Fruit fly (Drosophila melanogaster) whole organism, embryonic: ENCODE measurements around the gene CG34176.

Source experiments
- Adf1 ChIP-seq: fragments of 200-800 bp; sonication (Bioruptor generic); IDR thresholded peaks from 2 replicates; pipeline ENCODE4 v1.3.6; 2022; ENCODE audit warnings: missing biosample characterization, missing genetic modification characterization
- CG10543 ChIP-seq: fragments of 200-800 bp; sonication (Bioruptor generic); optimal IDR thresholded peaks from 3 replicates; lab custom pipeline; 2017; ENCODE audit warnings: missing biosample characterization, mild to moderate bottlenecking, missing genetic modification characterization, moderate library complexity
- CG10959 ChIP-seq: fragments of 200-800 bp; sonication (Bioruptor generic); IDR thresholded peaks from 2 replicates; pipeline ENCODE4 v1.3.6; 2022; ENCODE audit warnings: missing biosample characterization, missing genetic modification characterization
- CG11723 ChIP-seq: fragments of 200-800 bp; sonication (Bioruptor generic); optimal IDR thresholded peaks from 2 replicates; lab custom pipeline; 2017; ENCODE audit warnings: missing biosample characterization, mild to moderate bottlenecking, missing genetic modification characterization
- CG13287 ChIP-seq: fragments of 200-800 bp; sonication (Bioruptor generic); IDR thresholded peaks from 2 replicates; pipeline ENCODE4 v1.3.6; 2022; ENCODE audit warnings: missing biosample characterization, missing genetic modification characterization; ENCODE audit not compliant: partially characterized antibody
- CG13775 ChIP-seq: fragments of 200-800 bp; sonication (Bioruptor generic); optimal IDR thresholded peaks from 3 replicates; lab custom pipeline; 2017; ENCODE audit warnings: missing biosample characterization, mild to moderate bottlenecking, missing genetic modification characterization
- CG1529 ChIP-seq: fragments of 200-800 bp; sonication (Bioruptor generic); optimal IDR thresholded peaks from 3 replicates; lab custom pipeline; 2018; ENCODE audit warnings: missing biosample characterization, missing genetic modification characterization
- CG15514 ChIP-seq: fragments of 200-800 bp; sonication (Bioruptor generic); optimal IDR thresholded peaks from 3 replicates; lab custom pipeline; 2017; ENCODE audit warnings: missing biosample characterization, missing genetic modification characterization, mild to moderate bottlenecking, moderate library complexity, missing genetic modification reagents
- CG1603 ChIP-seq: fragments of 200-800 bp; sonication (Bioruptor generic); optimal IDR thresholded peaks from 2 replicates; lab custom pipeline; 2019; ENCODE audit warnings: missing biosample characterization, mild to moderate bottlenecking, missing genetic modification characterization, moderate library complexity
- CG17568 ChIP-seq: fragments of 200-800 bp; sonication (Bioruptor generic); optimal IDR thresholded peaks from 2 replicates; lab custom pipeline; 2018; ENCODE audit warnings: missing biosample characterization, mild to moderate bottlenecking, missing genetic modification characterization, moderate library complexity
- CG18619 ChIP-seq: fragments of 200-800 bp; sonication (Bioruptor generic); optimal IDR thresholded peaks from 3 replicates; lab custom pipeline; 2017; ENCODE audit warnings: missing biosample characterization, mild to moderate bottlenecking, missing genetic modification characterization
- CG4360 ChIP-seq: fragments of 200-800 bp; sonication (Bioruptor generic); IDR thresholded peaks from 2 replicates; pipeline ENCODE4 v1.3.6; 2022; ENCODE audit warnings: missing biosample characterization, missing genetic modification characterization
- CG4707 ChIP-seq: fragments of 200-800 bp; sonication (Bioruptor generic); optimal IDR thresholded peaks from 2 replicates; lab custom pipeline; 2018; ENCODE audit warnings: missing biosample characterization, mild to moderate bottlenecking, missing genetic modification characterization, moderate library complexity
- CG5180 ChIP-seq: fragments of 200-800 bp; sonication (Bioruptor generic); optimal IDR thresholded peaks from 3 replicates; lab custom pipeline; 2017; ENCODE audit warnings: missing biosample characterization, missing genetic modification characterization, mild to moderate bottlenecking, moderate library complexity, missing genetic modification reagents
- CG8290 ChIP-seq, 3 experiments: fragments of 200-800 bp; sonication (Bioruptor generic); optimal IDR thresholded peaks; 2 replicates each; lab custom pipeline; 2016 to 2019; ENCODE audit warnings: missing biosample characterization in 3 of 3, missing genetic modification characterization in 3 of 3, mild to moderate bottlenecking in 2 of 3, moderate library complexity in 1 of 3
- CG9727 ChIP-seq: fragments of 200-800 bp; sonication (Bioruptor generic); optimal IDR thresholded peaks from 3 replicates; lab custom pipeline; 2017; ENCODE audit warnings: missing biosample characterization, mild to moderate bottlenecking, missing genetic modification characterization
- Deaf1 ChIP-seq: fragments of 200-800 bp; optimal IDR thresholded peaks from 3 replicates; lab custom pipeline; 2019; ENCODE audit warnings: missing biosample characterization, mild to moderate bottlenecking, missing genetic modification characterization, moderate library complexity
- Dip2 ChIP-seq: fragments of 200-800 bp; sonication (Bioruptor generic); IDR thresholded peaks from 2 replicates; pipeline ENCODE4 v1.3.6; 2022; ENCODE audit warnings: missing biosample characterization, missing genetic modification characterization
- Dref ChIP-seq: fragments of 200-800 bp; sonication (Bioruptor generic); IDR thresholded peaks from 2 replicates; pipeline ENCODE4 v1.3.6; 2022; ENCODE audit warnings: missing biosample characterization, missing genetic modification characterization
- E2f2 ChIP-seq: fragments of 200-800 bp; sonication (Bioruptor generic); IDR thresholded peaks from 2 replicates; pipeline ENCODE4 v1.3.6; 2022; ENCODE audit warnings: missing biosample characterization, missing genetic modification characterization
- MBD-R2 ChIP-seq: fragments of 200-800 bp; sonication (Bioruptor generic); IDR thresholded peaks from 2 replicates; pipeline ENCODE4 v1.3.6; 2022; ENCODE audit warnings: missing biosample characterization, missing genetic modification characterization
- Max ChIP-seq: fragments of 200-800 bp; sonication (Bioruptor generic); optimal IDR thresholded peaks from 2 replicates; lab custom pipeline; 2016; ENCODE audit warnings: missing biosample characterization, mild to moderate bottlenecking, missing genetic modification characterization
- Med ChIP-seq: fragments of 200-800 bp; sonication (Bioruptor generic); peaks from one replicate; lab custom pipeline; 2016; ENCODE audit warnings: missing biosample characterization, missing genetic modification characterization, mild to moderate bottlenecking, inconsistent platforms, moderate library complexity
- NfI ChIP-seq: fragments of 200-800 bp; sonication (Bioruptor generic); optimal IDR thresholded peaks from 3 replicates; lab custom pipeline; 2018; ENCODE audit warnings: missing biosample characterization, mild to moderate bottlenecking, missing genetic modification characterization, moderate library complexity
- Ptx1 ChIP-seq: fragments of 200-800 bp; sonication (Bioruptor generic); IDR thresholded peaks from 2 replicates; pipeline ENCODE4 v1.3.6; 2022; ENCODE audit warnings: missing biosample characterization, missing genetic modification characterization
- Stat92E ChIP-seq, 3 experiments: fragments of >200 bp in 2 of 3; fragments of 200-800 bp in 1 of 3; sonication (Bioruptor generic) in 1 of 3; optimal IDR thresholded peaks; 2 replicates each; lab custom pipeline; 2017 to 2019; ENCODE audit warnings: missing biosample characterization in 3 of 3, missing genetic modification characterization in 3 of 3, mild to moderate bottlenecking in 1 of 3, moderate library complexity in 1 of 3
- amos ChIP-seq: fragments of 200-800 bp; sonication (Bioruptor generic); IDR thresholded peaks from 2 replicates; pipeline ENCODE4 v1.3.6; 2022; ENCODE audit warnings: missing biosample characterization, missing genetic modification characterization; ENCODE audit not compliant: partially characterized antibody
- az2 ChIP-seq: fragments of 200-800 bp; sonication (Bioruptor generic); optimal IDR thresholded peaks from 3 replicates; lab custom pipeline; 2016; ENCODE audit warnings: missing biosample characterization, missing genetic modification characterization
- cg ChIP-seq: fragments of 200-800 bp; sonication (Bioruptor generic); optimal IDR thresholded peaks from 3 replicates; lab custom pipeline; 2019; ENCODE audit warnings: missing biosample characterization, mild to moderate bottlenecking, missing genetic modification characterization, moderate library complexity
- danr ChIP-seq: fragments of 200-800 bp; sonication (Bioruptor generic); IDR thresholded peaks from 2 replicates; pipeline ENCODE4 v1.3.6; 2022; ENCODE audit warnings: missing biosample characterization, missing genetic modification characterization
- eve ChIP-seq, 2 experiments: fragments of >200 bp; optimal IDR thresholded peaks; 2 replicates each; lab custom pipeline; 2017; ENCODE audit warnings: missing biosample characterization in 2 of 2, missing genetic modification characterization in 2 of 2
- eyg ChIP-seq: fragments of 200-800 bp; sonication (Bioruptor generic); optimal IDR thresholded peaks from 3 replicates; lab custom pipeline; 2016; ENCODE audit warnings: missing biosample characterization, missing genetic modification characterization
- fd102C ChIP-seq: fragments of 200-800 bp; sonication (Bioruptor generic); optimal IDR thresholded peaks from 2 replicates; lab custom pipeline; 2018; ENCODE audit warnings: missing biosample characterization, mild to moderate bottlenecking, missing genetic modification characterization, moderate library complexity
- grn ChIP-seq: fragments of 200-800 bp; sonication (Bioruptor generic); optimal IDR thresholded peaks from 3 replicates; lab custom pipeline; 2017; ENCODE audit warnings: missing biosample characterization, missing genetic modification characterization
- gsb ChIP-seq: fragments of 200-800 bp; sonication (Bioruptor generic); IDR thresholded peaks from 2 replicates; pipeline ENCODE4 v1.3.6; 2022; ENCODE audit warnings: missing biosample characterization, missing genetic modification characterization
- ham ChIP-seq: fragments of 200-800 bp; sonication (Bioruptor generic); IDR thresholded peaks from 2 replicates; pipeline ENCODE4 v1.3.6; 2022; ENCODE audit warnings: missing biosample characterization, missing genetic modification characterization
- lilli ChIP-seq: fragments of 200-800 bp; sonication (Bioruptor generic); optimal IDR thresholded peaks from 3 replicates; lab custom pipeline; 2016; ENCODE audit warnings: missing biosample characterization, missing genetic modification characterization
- peb ChIP-seq: fragments of 200-800 bp; sonication (Bioruptor generic); IDR thresholded peaks from 2 replicates; pipeline ENCODE4 v1.3.6; 2022; ENCODE audit warnings: missing biosample characterization, missing genetic modification characterization
- pros ChIP-seq: fragments of 200-800 bp; sonication (Bioruptor generic); optimal IDR thresholded peaks from 3 replicates; lab custom pipeline; 2019; ENCODE audit warnings: missing biosample characterization, mild to moderate bottlenecking, missing genetic modification characterization, moderate library complexity
- salm ChIP-seq: fragments of 200-800 bp; sonication (Bioruptor generic); optimal IDR thresholded peaks from 2 replicates; lab custom pipeline; 2018; ENCODE audit warnings: missing biosample characterization, mild to moderate bottlenecking, missing genetic modification characterization
- scrt ChIP-seq: fragments of 200-800 bp; sonication (Bioruptor generic); optimal IDR thresholded peaks from 2 replicates; lab custom pipeline; 2018; ENCODE audit warnings: missing biosample characterization, mild to moderate bottlenecking, missing genetic modification characterization, moderate library complexity
- sqz ChIP-seq: fragments of 200-800 bp; sonication (Bioruptor generic); optimal IDR thresholded peaks from 3 replicates; lab custom pipeline; 2018; ENCODE audit warnings: missing biosample characterization, mild to moderate bottlenecking, missing genetic modification characterization
- stwl ChIP-seq: fragments of 200-800 bp; sonication (Bioruptor generic); optimal IDR thresholded peaks from 3 replicates; lab custom pipeline; 2018; ENCODE audit warnings: missing biosample characterization, mild to moderate bottlenecking, missing genetic modification characterization, moderate library complexity
- zen ChIP-seq: fragments of 200-800 bp; sonication (Bioruptor generic); optimal IDR thresholded peaks from 3 replicates; lab custom pipeline; 2018; ENCODE audit warnings: missing biosample characterization, mild to moderate bottlenecking, missing genetic modification characterization, moderate library complexity

The CG34176 gene

dm6 chr2L:4030236-4030943 is 26.5 kb downstream of the CG34176 start (continued):
- TF ChIP-seq MBD-R2 (peak; percentile 36; the same call in 1 of the 2 replicates), lilli (GFP tag; lab: Kevin White, UChicago) (peak; percentile 70)
- TF ChIP-seq, all 482 proteins: peak for 406

- TF ChIP-seq CG18619 (GFP tag; lab: Kevin White, UChicago) (peak; percentile 44), Deaf1 (tag; lab: Kevin White, UChicago) (peak; percentile 42), Adf1 (GFP tag; lab: Robert Waterston, UW) (peak; percentile 30; the same call in 1 of the 2 replicates), NfI (peak; percentile 1), CG5180 (GFP tag; lab: Kevin White, UChicago) (peak; percentile 98), fd102C (GFP tag; lab: Kevin White, UChicago) (peak; percentile 8), E2f2 (no peak), CG13287 (GFP tag; lab: Robert Waterston, UW) (peak; percentile 22; the same call in 1 of the 2 replicates), Med (GFP tag; lab: Kevin White, UChicago) (peak; percentile 34), peb (no peak), CG17568 (GFP tag; lab: Kevin White, UChicago) (peak; percentile 55), gsb (GFP tag; lab: Robert Waterston, UW) (no peak), CG15514 (peak; percentile 16), CG1603 (tag; lab: Kevin White, UChicago) (peak; percentile 9), CG1529 (GFP tag; lab: Kevin White, UChicago) (peak; percentile 48), salm (no peak), eve (GFP tag; optimal IDR thresholded peaks at IDR 0.05; lab: Kevin White, UChicago) (peak in 1 of 2 experiments; percentile 14), CG10543 (GFP tag; lab: Kevin White, UChicago) (peak; percentile 5), zen (peak; percentile 67), danr (GFP tag; lab: Robert Waterston, UW) (no peak), Dip2 (GFP tag; lab: Robert Waterston, UW) (no peak), grn (peak; percentile 76), Stat92E (GFP tag; optimal IDR thresholded peaks at IDR 0.05; lab: Kevin White, UChicago) (peak in 1 of 3 experiments; percentile 93), stwl (tag; lab: Kevin White, UChicago) (no peak), Dref (GFP tag; lab: Robert Waterston, UW) (no peak), pros (GFP tag; lab: Kevin White, UChicago) (peak; percentile 98), ham (GFP tag; lab: Robert Waterston, UW) (no peak), scrt (GFP tag; lab: Kevin White, UChicago) (peak; percentile 7), cg (GFP tag; lab: Kevin White, UChicago) (peak; percentile 83), sqz (GFP tag; lab: Kevin White, UChicago) (peak; percentile 89), Max (GFP tag; lab: Kevin White, UChicago) (peak; percentile 5), amos (GFP tag; lab: Robert Waterston, UW) (peak; percentile 43; the same call in 1 of the 2 replicates), eyg (GFP tag; lab: Kevin White, UChicago) (no peak), CG8290 (GFP tag; optimal IDR thresholded peaks at IDR 0.05; lab: Kevin White, UChicago) (no peak), CG8290 (tag; optimal IDR thresholded peaks at IDR 0.05; lab: Kevin White, UChicago) (peak in 1 of 2 experiments; percentile 38), az2 (GFP tag; lab: Kevin White, UChicago) (no peak), Ptx1 (GFP tag; lab: Robert Waterston, UW) (no peak), CG9727 (GFP tag; lab: Kevin White, UChicago) (peak; percentile 26), CG10959 (GFP tag; lab: Robert Waterston, UW) (no peak), CG4707 (GFP tag; lab: Kevin White, UChicago) (peak; percentile 9), CG13775 (GFP tag; lab: Kevin White, UChicago) (peak; percentile 10), CG4360 (GFP tag; lab: Robert Waterston, UW) (peak; percentile 74), CG11723 (GFP tag; lab: Kevin White, UChicago) (peak; percentile 24)
Measured at dm6 chr2L:4031203-4032096, 27.6 kb downstream of the CG34176 start, which contains the start of gene ed. ed (plus strand) TSS chr2L:4031377.
